Worm (Caenorhabditis elegans): ENCODE measurements around the gene T01H10.11.

ce11 chrX:12104630-12105029 lies 18.6 kb upstream of the T01H10.11 start, which contains the start of gene col-181:
- TF ChIP-seq ahr-1 (tag; optimal IDR thresholded peaks at IDR 0.05) = no peak
- TF ChIP-seq pha-4 (tag; optimal IDR thresholded peaks at IDR 0.05) = no peak

Measured in whole organism, late embryonic.